Fruit fly (Drosophila melanogaster) whole organism, embryonic: ENCODE data around the gene BCL7-like.

Experiments used
- ATbp ChIP-seq: fragments of 200-800 bp; sonication (Bioruptor generic); optimal IDR thresholded peaks from 2 replicates; lab custom pipeline; 2017; ENCODE audit warnings: missing biosample characterization, mild to moderate bottlenecking, missing genetic modification characterization, missing genetic modification reagents
- Atf-2 ChIP-seq: fragments of 200-800 bp; sonication (Bioruptor generic); optimal IDR thresholded peaks from 2 replicates; lab custom pipeline; 2016; ENCODE audit warnings: missing biosample characterization, missing genetic modification characterization
- Awh ChIP-seq: fragments of 200-800 bp; sonication (Bioruptor generic); IDR thresholded peaks from 2 replicates; pipeline ENCODE4, ENCODE4 v1.3.6; 2022; ENCODE audit warnings: missing biosample characterization, missing genetic modification characterization
- CG10209 ChIP-seq: fragments of 200-800 bp; sonication (Bioruptor generic); optimal IDR thresholded peaks from 3 replicates; lab custom pipeline; 2017; ENCODE audit warnings: missing biosample characterization, mild to moderate bottlenecking, missing genetic modification characterization, missing genetic modification reagents
- CG1024 ChIP-seq: fragments of 200-800 bp; sonication (Bioruptor generic); IDR thresholded peaks from 2 replicates; pipeline ENCODE4 v1.3.6; 2022; ENCODE audit warnings: missing biosample characterization, missing genetic modification characterization
- CG10462 ChIP-seq: fragments of 200-800 bp; sonication (Bioruptor generic); optimal IDR thresholded peaks from 2 replicates; lab custom pipeline; 2016; ENCODE audit warnings: missing biosample characterization, missing genetic modification characterization
- CG14441 ChIP-seq: fragments of 200-800 bp; sonication (Bioruptor generic); IDR thresholded peaks from 2 replicates; pipeline ENCODE4 v1.3.6; 2022; ENCODE audit warnings: missing biosample characterization, missing genetic modification characterization
- CG15011 ChIP-seq: fragments of 200-800 bp; sonication (Bioruptor generic); optimal IDR thresholded peaks from 3 replicates; lab custom pipeline; 2018; ENCODE audit warnings: missing biosample characterization, mild to moderate bottlenecking, missing genetic modification characterization
- CG1647 ChIP-seq: fragments of 200-800 bp; sonication (Bioruptor generic); optimal IDR thresholded peaks from 3 replicates; lab custom pipeline; 2016; ENCODE audit warnings: missing biosample characterization, missing genetic modification characterization
- CG18599 ChIP-seq: fragments of 200-800 bp; sonication (Bioruptor generic); optimal IDR thresholded peaks from 3 replicates; lab custom pipeline; 2017; ENCODE audit warnings: missing biosample characterization, missing genetic modification characterization, mild to moderate bottlenecking, moderate library complexity, missing genetic modification reagents
- CG2875 ChIP-seq: fragments of 200-800 bp; sonication (Bioruptor generic); optimal IDR thresholded peaks from 2 replicates; lab custom pipeline; 2017; ENCODE audit warnings: missing biosample characterization, mild to moderate bottlenecking, missing genetic modification characterization, missing genetic modification reagents
- CG31441 ChIP-seq: fragments of 200-800 bp; sonication (Bioruptor generic); IDR thresholded peaks from 2 replicates; pipeline ENCODE4 v1.3.6; 2022; ENCODE audit warnings: missing biosample characterization, missing genetic modification characterization
- CG32767 ChIP-seq: fragments of 200-800 bp; sonication (Bioruptor generic); IDR thresholded peaks from 2 replicates; pipeline ENCODE4 v1.3.6; 2022; ENCODE audit warnings: missing biosample characterization, missing genetic modification characterization
- CG33213 ChIP-seq: fragments of 200-800 bp; sonication (Bioruptor generic); optimal IDR thresholded peaks from 3 replicates; lab custom pipeline; 2016; ENCODE audit warnings: missing biosample characterization, missing genetic modification characterization
- CG34422 ChIP-seq: fragments of 200-800 bp; sonication (Bioruptor generic); IDR thresholded peaks from 3 replicates; pipeline ENCODE4 v1.3.6; 2022; ENCODE audit warnings: missing biosample characterization, missing genetic modification characterization
- CG4404 ChIP-seq: fragments of 200-800 bp; sonication (Bioruptor generic); IDR thresholded peaks from 2 replicates; pipeline ENCODE4 v1.3.6; 2022; ENCODE audit warnings: missing biosample characterization, missing genetic modification characterization
- CG4617 ChIP-seq: fragments of 200-800 bp; sonication (Bioruptor generic); optimal IDR thresholded peaks from 3 replicates; lab custom pipeline; 2016; ENCODE audit warnings: missing biosample characterization, missing genetic modification characterization, borderline replicate concordance
- CG5953 ChIP-seq: fragments of 200-800 bp; sonication (Bioruptor generic); IDR thresholded peaks from 2 replicates; pipeline ENCODE4 v1.3.6; 2022; ENCODE audit warnings: missing biosample characterization, missing genetic modification characterization
- CG6254 ChIP-seq: fragments of 200-800 bp; sonication (Bioruptor generic); optimal IDR thresholded peaks from 3 replicates; lab custom pipeline; 2017; ENCODE audit warnings: mild to moderate bottlenecking, missing biosample characterization, missing genetic modification reagents, missing genetic modification characterization
- CG6765 ChIP-seq: fragments of 200-800 bp; sonication (Bioruptor generic); optimal IDR thresholded peaks from 3 replicates; lab custom pipeline; 2017; ENCODE audit warnings: missing biosample characterization, mild to moderate bottlenecking, missing genetic modification characterization
- CG8765 ChIP-seq: fragments of 200-800 bp; sonication (Bioruptor generic); IDR thresholded peaks from 2 replicates; pipeline ENCODE4 v1.3.6; 2022; ENCODE audit warnings: missing biosample characterization, missing genetic modification characterization
- CG8944 ChIP-seq: fragments of 200-800 bp; sonication (Bioruptor generic); optimal IDR thresholded peaks from 3 replicates; lab custom pipeline; 2016; ENCODE audit warnings: missing biosample characterization, missing genetic modification characterization
- CG9727 ChIP-seq: fragments of 200-800 bp; sonication (Bioruptor generic); optimal IDR thresholded peaks from 3 replicates; lab custom pipeline; 2017; ENCODE audit warnings: missing biosample characterization, mild to moderate bottlenecking, missing genetic modification characterization
- CG9876 ChIP-seq: fragments of 200-800 bp; sonication (Bioruptor generic); optimal IDR thresholded peaks from 2 replicates; lab custom pipeline; 2016; ENCODE audit warnings: missing biosample characterization, missing genetic modification characterization
- Dbx ChIP-seq: fragments of 200-800 bp; sonication (Bioruptor generic); IDR thresholded peaks from 3 replicates; pipeline ENCODE4 v1.3.6; 2022; ENCODE audit warnings: missing biosample characterization, missing genetic modification characterization
- HLH4C ChIP-seq: fragments of 200-800 bp; sonication (Bioruptor generic); IDR thresholded peaks from 3 replicates; pipeline ENCODE4 v1.3.6; 2022; ENCODE audit warnings: missing biosample characterization, missing genetic modification characterization; ENCODE audit not compliant: partially characterized antibody
- MESR4 ChIP-seq: fragments of 200-800 bp; sonication (Bioruptor generic); optimal IDR thresholded peaks from 2 replicates; lab custom pipeline; 2018; ENCODE audit warnings: missing biosample characterization, mild to moderate bottlenecking, missing genetic modification characterization, moderate library complexity
- MTF-1 ChIP-seq: fragments of 200-800 bp; sonication (Bioruptor generic); optimal IDR thresholded peaks from 2 replicates; lab custom pipeline; 2018; ENCODE audit warnings: missing biosample characterization, mild to moderate bottlenecking, missing genetic modification characterization, borderline replicate concordance
- Mrtf ChIP-seq: fragments of 200-800 bp; sonication (Bioruptor generic); IDR thresholded peaks from 3 replicates; pipeline ENCODE4 v1.3.6; 2022; ENCODE audit warnings: missing biosample characterization, missing genetic modification characterization
- Oaz ChIP-seq: fragments of 200-800 bp; sonication (Bioruptor generic); IDR thresholded peaks from 2 replicates; pipeline ENCODE4 v1.3.6; 2022; ENCODE audit warnings: missing biosample characterization, missing genetic modification characterization
- Opbp ChIP-seq: fragments of 200-800 bp; sonication (Bioruptor generic); IDR thresholded peaks from 3 replicates; pipeline ENCODE4 v1.3.6; 2022; ENCODE audit warnings: missing biosample characterization, missing genetic modification characterization; ENCODE audit not compliant: partially characterized antibody
- Optix ChIP-seq: fragments of 200-800 bp; sonication (Bioruptor generic); IDR thresholded peaks from 3 replicates; pipeline ENCODE4 v1.3.6; 2022; ENCODE audit warnings: missing biosample characterization, missing genetic modification characterization
- PHDP ChIP-seq: fragments of 200-800 bp; sonication (Bioruptor generic); optimal IDR thresholded peaks from 3 replicates; lab custom pipeline; 2018; ENCODE audit warnings: missing biosample characterization, mild to moderate bottlenecking, missing genetic modification characterization, moderate library complexity
- ab ChIP-seq: fragments of 200-800 bp; sonication (Bioruptor generic); optimal IDR thresholded peaks from 2 replicates; lab custom pipeline; 2016; ENCODE audit warnings: missing biosample characterization, missing genetic modification characterization
- bab2 ChIP-seq: fragments of 200-800 bp; sonication (Bioruptor generic); optimal IDR thresholded peaks from 2 replicates; lab custom pipeline; 2016; ENCODE audit warnings: missing biosample characterization, missing genetic modification characterization
- crol ChIP-seq: fragments of 200-800 bp; sonication (Bioruptor generic); IDR thresholded peaks from 2 replicates; pipeline ENCODE4 v1.3.6; 2022; ENCODE audit warnings: missing biosample characterization, missing genetic modification characterization
- dpn ChIP-seq, 2 experiments: fragments of 200-800 bp; sonication (Bioruptor generic); optimal IDR thresholded peaks; 3 replicates each; lab custom pipeline; 2016; ENCODE audit warnings: missing biosample characterization in 2 of 2, missing genetic modification characterization in 2 of 2
- exex ChIP-seq: fragments of 200-800 bp; sonication (Bioruptor generic); optimal IDR thresholded peaks from 4 replicates; lab custom pipeline; 2018; ENCODE audit warnings: missing biosample characterization, mild to moderate bottlenecking, missing genetic modification characterization, moderate library complexity
- fd3F ChIP-seq: fragments of 200-800 bp; sonication (Bioruptor generic); optimal IDR thresholded peaks from 2 replicates; lab custom pipeline; 2018; ENCODE audit warnings: missing biosample characterization, mild to moderate bottlenecking, missing genetic modification characterization, moderate library complexity
- h ChIP-seq: fragments of >200 bp; optimal IDR thresholded peaks from 2 replicates; lab custom pipeline; 2017
- peb ChIP-seq: fragments of 200-800 bp; sonication (Bioruptor generic); IDR thresholded peaks from 2 replicates; pipeline ENCODE4 v1.3.6; 2022; ENCODE audit warnings: missing biosample characterization, missing genetic modification characterization
- seq ChIP-seq: fragments of 200-800 bp; sonication (Bioruptor generic); IDR thresholded peaks from 2 replicates; pipeline ENCODE4 v1.3.6; 2022; ENCODE audit warnings: missing biosample characterization, missing genetic modification characterization
- sob ChIP-seq: fragments of 200-800 bp; sonication (Bioruptor generic); IDR thresholded peaks from 2 replicates; pipeline ENCODE4 v1.3.6; 2022; ENCODE audit warnings: missing biosample characterization, missing genetic modification characterization
- tap ChIP-seq: fragments of 200-800 bp; optimal IDR thresholded peaks from 3 replicates; lab custom pipeline; 2019; ENCODE audit warnings: missing biosample characterization, mild to moderate bottlenecking, missing genetic modification characterization, moderate library complexity
- tin ChIP-seq: fragments of 200-800 bp; sonication (Bioruptor generic); optimal IDR thresholded peaks from 3 replicates; lab custom pipeline; 2016; ENCODE audit warnings: missing biosample characterization, missing genetic modification characterization
- toy ChIP-seq: fragments of 200-800 bp; sonication (Bioruptor generic); IDR thresholded peaks from 2 replicates; pipeline ENCODE4 v1.3.6; 2022; ENCODE audit warnings: missing biosample characterization, missing genetic modification characterization
- trh ChIP-seq: fragments of 200-800 bp; sonication (Bioruptor generic); optimal IDR thresholded peaks from 2 replicates; lab custom pipeline; 2016; ENCODE audit warnings: missing biosample characterization, missing genetic modification characterization
- unpg ChIP-seq: fragments of 200-800 bp; sonication (Bioruptor generic); optimal IDR thresholded peaks from 3 replicates; lab custom pipeline; 2018; ENCODE audit warnings: missing biosample characterization, mild to moderate bottlenecking, missing genetic modification characterization, moderate library complexity

The BCL7-like gene

dm6 chrX:9352112-9353096 is 4.0 kb upstream of the BCL7-like start (continued):
- TF ChIP-seq MESR4, result peak; percentile 15
- TF ChIP-seq Atf-2, result peak; percentile 34
- peak; percentile 88 for TF ChIP-seq unpg (GFP tag; lab: Kevin White, UChicago)
- peak; percentile 69 for TF ChIP-seq Oaz (GFP tag; lab: Robert Waterston, UW)
- 0 out of 2 replicates have a peak, but pooled peaks have one; percentile 43 for TF ChIP-seq toy (GFP tag; lab: Robert Waterston, UW)
- TF ChIP-seq bab2 (GFP tag; lab: Kevin White, UChicago), result peak; percentile 60
- peak; percentile 72 for TF ChIP-seq CG9727 (GFP tag; lab: Kevin White, UChicago)
- no peak for TF ChIP-seq ab (GFP tag; lab: Kevin White, UChicago)
- TF ChIP-seq Opbp (GFP tag; lab: Robert Waterston, UW), result no peak
- peak; percentile 5 for TF ChIP-seq CG9876 (GFP tag; lab: Kevin White, UChicago)
- peak; percentile 73 for TF ChIP-seq CG5953
- peak; percentile 22 for TF ChIP-seq trh (GFP tag; lab: Kevin White, UChicago)
- TF ChIP-seq tin, result peak; percentile 73
- peak; percentile 92 for TF ChIP-seq CG18599 (GFP tag; lab: Kevin White, UChicago)
- peak; percentile 35; the same call in 1 of the 2 replicates for TF ChIP-seq peb
- peak; percentile 60 for TF ChIP-seq exex (tag; lab: Kevin White, UChicago)
- TF ChIP-seq MTF-1 (GFP tag; lab: Kevin White, UChicago), result peak; percentile 32
- peak; percentile 68 for TF ChIP-seq Awh (GFP tag; lab: Robert Waterston, UW)
- peak; percentile 58 for TF ChIP-seq fd3F (GFP tag; lab: Kevin White, UChicago)
- TF ChIP-seq CG15011 (GFP tag; lab: Kevin White, UChicago), result peak; percentile 77
- peak; percentile 81 for TF ChIP-seq CG14441 (GFP tag; lab: Robert Waterston, UW)
- TF ChIP-seq CG4617 (GFP tag; lab: Kevin White, UChicago), result peak; percentile 19
- peak; percentile 89 for TF ChIP-seq Dbx (GFP tag; lab: Robert Waterston, UW)
- TF ChIP-seq CG2875, result peak; percentile 66
- TF ChIP-seq crol (GFP tag; lab: Robert Waterston, UW), result peak; percentile 70
- peak; percentile 88 for TF ChIP-seq tap (tag; lab: Kevin White, UChicago)
- peak; percentile 66 for TF ChIP-seq CG6254 (GFP tag; lab: Kevin White, UChicago)
- peak; percentile 37 for TF ChIP-seq CG33213 (GFP tag; lab: Kevin White, UChicago)
- TF ChIP-seq HLH4C (GFP tag; lab: Robert Waterston, UW), result no peak
- TF ChIP-seq CG31441 (GFP tag; lab: Robert Waterston, UW), result peak; percentile 73
- TF ChIP-seq CG8944 (GFP tag; lab: Kevin White, UChicago), result peak; percentile 30
- peak; percentile 64 for TF ChIP-seq CG1647 (GFP tag; lab: Kevin White, UChicago)
- peak; percentile 84 for TF ChIP-seq sob (GFP tag; lab: Robert Waterston, UW)
- TF ChIP-seq h (lab: Kevin White, UChicago), result no peak
- TF ChIP-seq CG1024 (GFP tag; lab: Robert Waterston, UW), result 0 out of 2 replicates have a peak, but pooled peaks have one; percentile 24
- peak; percentile 64; the same call in 2 of the 3 replicates for TF ChIP-seq Mrtf (GFP tag; lab: Robert Waterston, UW)
- TF ChIP-seq Optix (GFP tag; lab: Robert Waterston, UW), result peak; percentile 42; the same call in 1 of the 3 replicates
- peak; percentile 74 for TF ChIP-seq seq (GFP tag; lab: Robert Waterston, UW)
- TF ChIP-seq ATbp (GFP tag; lab: Kevin White, UChicago), result peak; percentile 74
- peak; percentile 88 for TF ChIP-seq PHDP (tag; lab: Kevin White, UChicago)
- TF ChIP-seq CG32767, result peak; percentile 66
- peak; percentile 73 for TF ChIP-seq CG34422
- peak; percentile 46 for TF ChIP-seq CG4404
- peak; percentile 82 for TF ChIP-seq CG6765
- TF ChIP-seq CG10462, result peak; percentile 42
- TF ChIP-seq dpn (GFP tag; optimal IDR thresholded peaks at IDR 0.05; lab: Kevin White, UChicago), result peak; percentile 77 to 78
- TF ChIP-seq CG8765 (GFP tag; lab: Robert Waterston, UW), result peak; percentile 59; the same call in 1 of the 2 replicates
- TF ChIP-seq CG10209 (GFP tag; lab: Kevin White, UChicago), result peak; percentile 86
